Worm (Caenorhabditis elegans): ENCODE measurements around the gene dhhc-9.
A peak's percentile ranks its signal among the peaks of the same experiment; 100 is the strongest.

Gene dhhc-9

DNA sequence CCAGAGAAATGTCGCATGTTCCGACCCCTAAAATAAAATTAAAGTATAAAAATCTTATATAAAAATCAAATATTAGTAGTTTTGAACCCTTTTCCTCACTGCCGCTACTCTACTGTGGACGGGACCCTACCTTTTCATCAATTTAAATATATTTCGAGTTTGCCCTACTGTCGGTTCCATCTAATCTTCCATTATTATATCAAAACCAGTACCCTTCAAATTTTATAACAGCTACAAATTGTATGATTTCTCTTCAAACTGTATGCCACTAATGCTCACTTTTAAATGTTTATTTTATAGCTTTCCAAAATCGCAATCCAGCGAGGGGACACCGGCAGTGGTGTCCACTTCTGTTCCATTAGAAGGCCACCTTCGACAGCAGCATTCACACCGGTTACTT lies 6.9 kb downstream of the dhhc-9 start, which contains the start of gene C43H6.6:
TSS of gene C43H6.6 (plus strand) at position 301 of the 400 bp plus-strand sequence.
- TF ChIP-seq K11D2.4 (GFP tag; IDR thresholded peaks at IDR 0.05), result no peak
- TF ChIP-seq mel-28 (tag; optimal IDR thresholded peaks at IDR 0.05; ENCODE audit: borderline replicate concordance), result no peak
- no peak for TF ChIP-seq cebp-2 (GFP tag; IDR thresholded peaks at IDR 0.05)
- TF ChIP-seq nhr-90 (tag; optimal IDR thresholded peaks at IDR 0.05), result no peak
- no peak for TF ChIP-seq bed-2 (GFP tag; IDR thresholded peaks at IDR 0.05)
- TF ChIP-seq K12H6.12 (tag; optimal IDR thresholded peaks at IDR 0.05), result no peak
- no peak for TF ChIP-seq hrde-1 (tag; optimal IDR thresholded peaks at IDR 0.05; ENCODE audit: borderline replicate concordance)
- TF ChIP-seq ceh-27 (GFP tag; optimal IDR thresholded peaks at IDR 0.05), result no peak
- no peak for TF ChIP-seq tbp1 (GFP tag; optimal IDR thresholded peaks at IDR 0.05)
- no peak for TF ChIP-seq tbx-9 (tag; optimal IDR thresholded peaks at IDR 0.05; ENCODE audit: borderline replicate concordance)

ce11 chrX:2386922-2387566 lies 14.8 kb downstream of the dhhc-9 start:
- TF ChIP-seq nfyb-1 (GFP tag; IDR thresholded peaks at IDR 0.05), result 0 out of 2 replicates have a peak, but pooled peaks have one; percentile 15
- no peak for TF ChIP-seq lsl-1 (GFP tag; optimal IDR thresholded peaks at IDR 0.05)

- TF ChIP-seq mel-28 (tag; optimal IDR thresholded peaks at IDR 0.05; ENCODE audit: borderline replicate concordance), result no peak
- TF ChIP-seq rec-8 (tag; optimal IDR thresholded peaks at IDR 0.05), result no peak
- TF ChIP-seq madf-8 (GFP tag; conservative IDR thresholded peaks at IDR 0.05), result no peak
- TF ChIP-seq nhr-179 (tag; optimal IDR thresholded peaks at IDR 0.05), result no peak
- peak; percentile 45; the same call in 1 of the 2 replicates for TF ChIP-seq zfh-2 (GFP tag; conservative IDR thresholded peaks at IDR 0.05)
- no peak for TF ChIP-seq ZK185.1 (tag; optimal IDR thresholded peaks at IDR 0.05; ENCODE audit: poor library complexity, severe bottlenecking)
- TF ChIP-seq attf-3 (GFP tag; conservative IDR thresholded peaks at IDR 0.05), result no peak
- TF ChIP-seq F33H1.4 (GFP tag; IDR thresholded peaks at IDR 0.05), result no peak
Observed at ce11 chrX:2385453-2385852, 16.4 kb downstream of the dhhc-9 start, which contains the start of gene F47G3.1. TSS of gene F47G3.1 (plus strand) at chrX:2385753.

DNA sequence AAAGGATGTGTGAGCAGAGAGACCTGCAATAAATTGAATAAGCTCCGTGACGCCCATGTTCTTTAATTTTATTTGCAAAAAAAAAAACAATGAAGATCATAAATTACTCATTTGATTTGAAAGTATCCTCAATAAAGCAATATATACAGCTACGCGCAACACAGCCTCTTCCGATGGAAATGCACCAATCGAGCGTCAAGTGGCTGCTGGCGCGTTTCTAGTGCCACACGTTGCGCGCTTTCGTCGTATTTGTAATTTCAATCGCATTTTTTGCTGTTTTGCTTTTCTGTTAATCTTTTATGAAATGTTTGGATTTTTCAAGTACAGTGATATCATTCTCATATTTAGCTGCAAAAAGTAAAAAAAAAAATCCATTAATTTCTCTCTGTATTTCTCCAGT lies 19.6 kb downstream of the dhhc-9 start:
- no peak for TF ChIP-seq ccch-3 (GFP tag; optimal IDR thresholded peaks at IDR 0.05)
- TF ChIP-seq nfya-2 (GFP tag; IDR thresholded peaks at IDR 0.05), result no peak
- TF ChIP-seq nfya-1 (tag; optimal IDR thresholded peaks at IDR 0.05; ENCODE audit: borderline replicate concordance, insufficient read depth), result no peak
- TF ChIP-seq snpc-1.1 (tag; optimal IDR thresholded peaks at IDR 0.05; ENCODE audit: insufficient read depth), result no peak
- no peak for TF ChIP-seq efl-1 (GFP tag; optimal IDR thresholded peaks at IDR 0.05)
- no peak for TF ChIP-seq ztf-22 (GFP tag; optimal IDR thresholded peaks at IDR 0.05)
- TF ChIP-seq tbp1 (GFP tag; optimal IDR thresholded peaks at IDR 0.05), result peak; percentile 2
- TF ChIP-seq F57C9.4 (tag; optimal IDR thresholded peaks at IDR 0.05), result no peak
- no peak for TF ChIP-seq chd-7 (tag; optimal IDR thresholded peaks at IDR 0.05)
- TF ChIP-seq rpc-1 (optimal IDR thresholded peaks at IDR 0.05), result no peak
- TF ChIP-seq rpc-1 (tag; optimal IDR thresholded peaks at IDR 0.05), result no peak
- no peak for TF ChIP-seq snpc-3.4 (tag; optimal IDR thresholded peaks at IDR 0.05)
- no peak for TF ChIP-seq D2030.7 (GFP tag; IDR thresholded peaks at IDR 0.05)
- TF ChIP-seq Y56A3A.18 (GFP tag; IDR thresholded peaks at IDR 0.05), result 0 out of 2 replicates have a peak, but pooled peaks have one; percentile 13
- no peak for TF ChIP-seq F57A8.1 (GFP tag; optimal IDR thresholded peaks at IDR 0.05)
- peak; percentile 1 for TF ChIP-seq attf-5 (GFP tag; optimal IDR thresholded peaks at IDR 0.05)
- TF ChIP-seq akir-1 (GFP tag; optimal IDR thresholded peaks at IDR 0.05), result no peak
- no peak for TF ChIP-seq somi-1 (GFP tag; optimal IDR thresholded peaks at IDR 0.05)
- peak; percentile 54 for TF ChIP-seq lin-40 (tag; optimal IDR thresholded peaks at IDR 0.05)
- TF ChIP-seq ZK185.1 (tag; optimal IDR thresholded peaks at IDR 0.05; ENCODE audit: poor library complexity, severe bottlenecking), result peak; percentile 29
- TF ChIP-seq ztf-3 (GFP tag; optimal IDR thresholded peaks at IDR 0.05), result no peak
- TF ChIP-seq ets-4 (GFP tag; optimal IDR thresholded peaks at IDR 0.05), result no peak
- TF ChIP-seq K12H6.12 (tag; optimal IDR thresholded peaks at IDR 0.05), result peak; percentile 3
- no peak for TF ChIP-seq nfyb-1 (GFP tag; IDR thresholded peaks at IDR 0.05)
- no peak for TF ChIP-seq F49E8.2 (tag; optimal IDR thresholded peaks at IDR 0.05; ENCODE audit: insufficient read depth)
- no peak for TF ChIP-seq xnd-1 (tag; optimal IDR thresholded peaks at IDR 0.05)

Data from whole organism, young adult.